Worm (Caenorhabditis elegans): Measurements from ENCODE around the gene hpx-2.

DNA sequence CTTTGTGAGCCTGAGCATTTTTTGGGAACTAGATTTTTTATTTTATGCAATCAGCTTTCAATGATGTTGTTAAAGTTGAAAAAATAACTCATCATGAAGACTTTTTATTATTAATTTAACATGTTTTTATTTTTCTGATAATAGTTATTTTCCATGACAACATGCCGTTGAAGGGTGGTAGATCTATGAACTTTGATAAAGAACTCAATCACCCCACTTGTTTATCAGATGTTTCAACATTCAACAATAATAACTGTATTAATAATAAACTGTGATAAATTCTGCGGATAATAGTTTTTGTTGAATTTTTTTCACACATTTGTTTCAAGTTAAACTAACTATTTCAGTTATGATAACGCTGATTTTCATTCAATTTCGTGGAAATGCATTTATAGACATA lies 41.2 kb downstream of the hpx-2 start:
- no peak for TF ChIP-seq tab-1 (GFP tag; IDR thresholded peaks at IDR 0.05)
- no peak for TF ChIP-seq cog-1 (tag; optimal IDR thresholded peaks at IDR 0.05)
- TF ChIP-seq klf-2 (GFP tag; conservative IDR thresholded peaks at IDR 0.05): no peak
- no peak for TF ChIP-seq ztf-23 (GFP tag; IDR thresholded peaks at IDR 0.05)
- no peak for TF ChIP-seq ref-1 (GFP tag; conservative IDR thresholded peaks at IDR 0.05)
- no peak for TF ChIP-seq ztf-29 (GFP tag; IDR thresholded peaks at IDR 0.05)
- no peak for TF ChIP-seq T22C8.4 (GFP tag; IDR thresholded peaks at IDR 0.05)
